Worm (Caenorhabditis elegans) whole organism, dauer: ENCODE measurements around the gene F46E10.2.

Source experiments
- unc-62 ChIP-seq: sonication (generic microtip); optimal IDR thresholded peaks from 2 replicates; lab custom pipeline; 2017; ENCODE audit warnings: missing biosample characterization, missing genetic modification reagents, missing genetic modification characterization

Gene F46E10.2

ce11 chrV:6565851-6566386 lies 45.7 kb downstream of the F46E10.2 start, which contains the start of gene K04A8.1:
TSS of gene K04A8.1 (plus strand) at chrV:6566336.
- TF ChIP-seq unc-62 (GFP tag; lab: Kevin White, UChicago), result no peak
